Fruit fly (Drosophila melanogaster) whole organism, embryonic: ENCODE results near the gene P58IPK.

ENCODE experiments used
- CG10543 ChIP-seq: fragments of 200-800 bp; sonication (Bioruptor generic); optimal IDR thresholded peaks from 3 replicates; lab custom pipeline; 2017; ENCODE audit warnings: missing biosample characterization, mild to moderate bottlenecking, missing genetic modification characterization, moderate library complexity
- CG11695 ChIP-seq: fragments of 200-800 bp; sonication (Bioruptor generic); IDR thresholded peaks from 3 replicates; pipeline ENCODE4 v1.3.6; 2022; ENCODE audit warnings: missing biosample characterization, missing genetic modification characterization
- CG12219 ChIP-seq: fragments of 200-800 bp; sonication (Bioruptor generic); optimal IDR thresholded peaks from 3 replicates; lab custom pipeline; 2018; ENCODE audit warnings: missing biosample characterization, mild to moderate bottlenecking, missing genetic modification characterization
- CG12299 ChIP-seq: fragments of 200-800 bp; sonication (Bioruptor generic); optimal IDR thresholded peaks from 2 replicates; lab custom pipeline; 2018; ENCODE audit warnings: missing biosample characterization, mild to moderate bottlenecking, missing genetic modification characterization
- CG12391 ChIP-seq: fragments of 200-800 bp; sonication (Bioruptor generic); optimal IDR thresholded peaks from 3 replicates; lab custom pipeline; 2018; ENCODE audit warnings: missing biosample characterization, mild to moderate bottlenecking, missing genetic modification characterization, moderate library complexity
- CG13123 ChIP-seq: fragments of 200-800 bp; sonication (Bioruptor generic); optimal IDR thresholded peaks from 2 replicates; lab custom pipeline; 2016; ENCODE audit warnings: missing biosample characterization, missing genetic modification characterization
- CG1529 ChIP-seq: fragments of 200-800 bp; sonication (Bioruptor generic); optimal IDR thresholded peaks from 3 replicates; lab custom pipeline; 2018; ENCODE audit warnings: missing biosample characterization, missing genetic modification characterization
- CG15479 ChIP-seq: fragments of 200-800 bp; sonication (Bioruptor generic); optimal IDR thresholded peaks from 3 replicates; lab custom pipeline; 2019; ENCODE audit warnings: missing biosample characterization, mild to moderate bottlenecking, missing genetic modification characterization, moderate library complexity
- CG1602 ChIP-seq: fragments of 200-800 bp; sonication (Bioruptor generic); optimal IDR thresholded peaks from 3 replicates; lab custom pipeline; 2016; ENCODE audit warnings: missing biosample characterization, missing genetic modification characterization
- CG17612 ChIP-seq: fragments of 200-800 bp; sonication (Bioruptor generic); IDR thresholded peaks from 2 replicates; pipeline ENCODE4 v1.3.6; 2022; ENCODE audit warnings: missing biosample characterization, missing genetic modification characterization
- CG17802 ChIP-seq: fragments of 200-800 bp; sonication (Bioruptor generic); optimal IDR thresholded peaks from 2 replicates; lab custom pipeline; 2018; ENCODE audit warnings: missing biosample characterization, mild to moderate bottlenecking, missing genetic modification characterization, moderate library complexity
- CG2712 ChIP-seq: fragments of 200-800 bp; optimal IDR thresholded peaks from 3 replicates; lab custom pipeline; 2019; ENCODE audit warnings: missing biosample characterization, mild to moderate bottlenecking, missing genetic modification characterization, moderate library complexity
- CG2875 ChIP-seq: fragments of 200-800 bp; sonication (Bioruptor generic); optimal IDR thresholded peaks from 2 replicates; lab custom pipeline; 2017; ENCODE audit warnings: missing biosample characterization, mild to moderate bottlenecking, missing genetic modification characterization, missing genetic modification reagents
- CG2889 ChIP-seq: fragments of 200-800 bp; sonication (Bioruptor generic); IDR thresholded peaks from 3 replicates; pipeline ENCODE4 v1.3.6; 2022; ENCODE audit warnings: missing biosample characterization, missing genetic modification characterization
- CG33213 ChIP-seq: fragments of 200-800 bp; sonication (Bioruptor generic); optimal IDR thresholded peaks from 3 replicates; lab custom pipeline; 2016; ENCODE audit warnings: missing biosample characterization, missing genetic modification characterization
- CG4360 ChIP-seq: fragments of 200-800 bp; sonication (Bioruptor generic); IDR thresholded peaks from 2 replicates; pipeline ENCODE4 v1.3.6; 2022; ENCODE audit warnings: missing biosample characterization, missing genetic modification characterization
- CG43689 ChIP-seq: fragments of 200-800 bp; sonication (Bioruptor generic); IDR thresholded peaks from 2 replicates; pipeline ENCODE4 v1.3.6; 2022; ENCODE audit warnings: missing biosample characterization, missing genetic modification characterization
- CG4424 ChIP-seq: fragments of 200-800 bp; sonication (Bioruptor generic); optimal IDR thresholded peaks from 3 replicates; lab custom pipeline; 2016; ENCODE audit warnings: missing biosample characterization, missing genetic modification characterization
- CG6689 ChIP-seq: fragments of 200-800 bp; sonication (Bioruptor generic); IDR thresholded peaks from 2 replicates; pipeline ENCODE4 v1.3.6; 2022; ENCODE audit warnings: missing biosample characterization, missing genetic modification characterization
- CG7786 ChIP-seq: fragments of 200-800 bp; sonication (Bioruptor generic); optimal IDR thresholded peaks from 2 replicates; lab custom pipeline; 2016; ENCODE audit warnings: missing biosample characterization, missing genetic modification characterization
- CG8388 ChIP-seq: fragments of 200-800 bp; sonication (Bioruptor generic); optimal IDR thresholded peaks from 2 replicates; lab custom pipeline; 2019; ENCODE audit warnings: missing biosample characterization, mild to moderate bottlenecking, missing genetic modification characterization, moderate library complexity
- Doc3 ChIP-seq: fragments of 200-800 bp; sonication (Bioruptor generic); IDR thresholded peaks from 3 replicates; pipeline ENCODE4 v1.3.6; 2022; ENCODE audit warnings: missing biosample characterization, missing genetic modification characterization; ENCODE audit not compliant: partially characterized antibody
- Eip74EF ChIP-seq, 2 experiments: fragments of 200-800 bp in 1 of 2; fragments of >200 bp in 1 of 2; sonication (Bioruptor generic) in 1 of 2; optimal IDR thresholded peaks; 2 replicates each; lab custom pipeline; 2017 to 2019; ENCODE audit warnings: missing biosample characterization in 2 of 2, missing genetic modification characterization in 2 of 2, mild to moderate bottlenecking in 1 of 2, moderate library complexity in 1 of 2
- Ets97D ChIP-seq: fragments of 200-800 bp; sonication (Bioruptor generic); optimal IDR thresholded peaks from 3 replicates; lab custom pipeline; 2016; ENCODE audit warnings: missing biosample characterization, missing genetic modification characterization
- HHEX ChIP-seq: fragments of 200-800 bp; sonication (Bioruptor generic); optimal IDR thresholded peaks from 3 replicates; lab custom pipeline; 2017; ENCODE audit warnings: missing biosample characterization, mild to moderate bottlenecking, missing genetic modification characterization, missing genetic modification reagents
- Hr3 ChIP-seq: fragments of 200-800 bp; sonication (Bioruptor generic); optimal IDR thresholded peaks from 3 replicates; lab custom pipeline; 2016; ENCODE audit warnings: missing biosample characterization, missing genetic modification characterization
- Nf-YA ChIP-seq: fragments of 200-800 bp; sonication (Bioruptor generic); IDR thresholded peaks from 2 replicates; pipeline ENCODE4 v1.3.6; 2022; ENCODE audit warnings: missing biosample characterization, missing genetic modification characterization
- Optix ChIP-seq: fragments of 200-800 bp; sonication (Bioruptor generic); IDR thresholded peaks from 3 replicates; pipeline ENCODE4 v1.3.6; 2022; ENCODE audit warnings: missing biosample characterization, missing genetic modification characterization
- Scr ChIP-seq: fragments of 200-800 bp; sonication (Bioruptor generic); IDR thresholded peaks from 2 replicates; pipeline ENCODE4 v1.3.6; 2022; ENCODE audit warnings: missing biosample characterization, missing genetic modification characterization; ENCODE audit not compliant: partially characterized antibody
- bsh ChIP-seq, 2 experiments: fragments of 200-800 bp; sonication (Bioruptor generic); optimal IDR thresholded peaks; 2 replicates each; lab custom pipeline; 2017 to 2018; ENCODE audit warnings: mild to moderate bottlenecking in 2 of 2, missing biosample characterization in 2 of 2, missing genetic modification characterization in 2 of 2, moderate library complexity in 1 of 2
- cg ChIP-seq: fragments of 200-800 bp; sonication (Bioruptor generic); optimal IDR thresholded peaks from 3 replicates; lab custom pipeline; 2019; ENCODE audit warnings: missing biosample characterization, mild to moderate bottlenecking, missing genetic modification characterization, moderate library complexity
- dmrt11E ChIP-seq: fragments of 200-800 bp; sonication (Bioruptor generic); optimal IDR thresholded peaks from 3 replicates; lab custom pipeline; 2018; ENCODE audit warnings: missing biosample characterization, mild to moderate bottlenecking, missing genetic modification characterization, moderate library complexity
- fu2 ChIP-seq: fragments of 200-800 bp; sonication (Bioruptor generic); optimal IDR thresholded peaks from 2 replicates; lab custom pipeline; 2016; ENCODE audit warnings: missing biosample characterization, missing genetic modification characterization
- gro ChIP-seq: fragments of 200-800 bp; sonication (Bioruptor generic); optimal IDR thresholded peaks from 2 replicates; lab custom pipeline; 2016; ENCODE audit warnings: missing biosample characterization, missing genetic modification characterization
- hth ChIP-seq: fragments of >200 bp; optimal IDR thresholded peaks from 2 replicates; lab custom pipeline; 2017; ENCODE audit warnings: inconsistent platforms
- insv ChIP-seq, 2 experiments: fragments of 200-800 bp; sonication (Bioruptor generic); optimal IDR thresholded peaks; 3 replicates each; lab custom pipeline; 2016 to 2018; ENCODE audit warnings: missing biosample characterization in 2 of 2, missing genetic modification characterization in 2 of 2
- kni ChIP-seq: fragments of 200-800 bp; sonication (Bioruptor generic); optimal IDR thresholded peaks from 3 replicates; lab custom pipeline; 2017; ENCODE audit warnings: mild to moderate bottlenecking, missing biosample characterization, missing genetic modification reagents, missing genetic modification characterization
- lmd ChIP-seq: fragments of 200-800 bp; sonication (Bioruptor generic); IDR thresholded peaks from 2 replicates; pipeline ENCODE4 v1.3.6; 2022; ENCODE audit warnings: missing biosample characterization, missing genetic modification characterization
- lola ChIP-seq, 3 experiments: fragments of >200 bp in 2 of 3; fragments of 200-800 bp in 1 of 3; sonication (Bioruptor generic) in 1 of 3; optimal IDR thresholded peaks; 2 replicates each; lab custom pipeline; 2017 to 2019; ENCODE audit warnings: missing biosample characterization in 3 of 3, missing genetic modification characterization in 3 of 3, mild to moderate bottlenecking in 1 of 3, moderate library complexity in 1 of 3
- luna ChIP-seq: fragments of 200-800 bp; sonication (Bioruptor generic); optimal IDR thresholded peaks from 2 replicates; lab custom pipeline; 2016; ENCODE audit warnings: missing biosample characterization, missing genetic modification characterization
- nerfin-1 ChIP-seq: fragments of 200-800 bp; sonication (Bioruptor generic); optimal IDR thresholded peaks from 3 replicates; lab custom pipeline; 2019; ENCODE audit warnings: missing biosample characterization, mild to moderate bottlenecking, missing genetic modification characterization, moderate library complexity
- otp ChIP-seq: fragments of 200-800 bp; sonication (Bioruptor generic); IDR thresholded peaks from 3 replicates; pipeline ENCODE4, ENCODE4 v1.3.6; 2022; ENCODE audit warnings: missing biosample characterization, missing genetic modification characterization
- pita ChIP-seq: fragments of 200-800 bp; sonication (Bioruptor generic); optimal IDR thresholded peaks from 2 replicates; lab custom pipeline; 2017; ENCODE audit warnings: missing biosample characterization, mild to moderate bottlenecking, missing genetic modification characterization
- pzg ChIP-seq: fragments of 200-800 bp; sonication (Bioruptor generic); optimal IDR thresholded peaks from 3 replicates; lab custom pipeline; 2018; ENCODE audit warnings: missing biosample characterization, mild to moderate bottlenecking, missing genetic modification characterization, moderate library complexity
- ranshi ChIP-seq: fragments of 200-800 bp; sonication (Bioruptor generic); IDR thresholded peaks from 2 replicates; pipeline ENCODE4 v1.3.6; 2022; ENCODE audit warnings: missing biosample characterization, missing genetic modification characterization
- rib ChIP-seq: fragments of 200-800 bp; sonication (Bioruptor generic); IDR thresholded peaks from 2 replicates; pipeline ENCODE4 v1.3.6; 2022; ENCODE audit warnings: missing biosample characterization, missing genetic modification characterization
- schlank ChIP-seq: fragments of 200-800 bp; sonication (Bioruptor generic); optimal IDR thresholded peaks from 2 replicates; lab custom pipeline; 2018; ENCODE audit warnings: missing biosample characterization, mild to moderate bottlenecking, missing genetic modification characterization
- sens ChIP-seq: fragments of 200-800 bp; sonication (Bioruptor generic); peaks from one replicate; lab custom pipeline; 2016; ENCODE audit warnings: missing biosample characterization, missing genetic modification characterization
- vfl ChIP-seq: fragments of 200-800 bp; sonication (Bioruptor generic); optimal IDR thresholded peaks from 2 replicates; lab custom pipeline; 2016; ENCODE audit warnings: missing biosample characterization, missing genetic modification characterization
- wek ChIP-seq: fragments of 200-800 bp; sonication (Bioruptor generic); optimal IDR thresholded peaks from 3 replicates; lab custom pipeline; 2018; ENCODE audit warnings: missing biosample characterization, mild to moderate bottlenecking, missing genetic modification characterization, moderate library complexity

P58IPK gene

dm6 chr3R:9543495-9544180 lies 43.1 kb upstream of the P58IPK start (continued):
- TF ChIP-seq ranshi (GFP tag; lab: Robert Waterston, UW) (no peak), schlank (tag; lab: Kevin White, UChicago) (no peak), CG12391 (tag; lab: Kevin White, UChicago) (no peak), lmd (GFP tag; lab: Robert Waterston, UW) (no peak), sens (peak; percentile 79), CG10543 (GFP tag; lab: Kevin White, UChicago) (no peak), dmrt11E (tag; lab: Kevin White, UChicago) (no peak), CG12219 (no peak), CG17802 (tag; lab: Kevin White, UChicago) (peak; percentile 35), fu2 (GFP tag; lab: Kevin White, UChicago) (no peak), cg (GFP tag; lab: Kevin White, UChicago) (no peak), insv (GFP tag; optimal IDR thresholded peaks at IDR 0.05; lab: Kevin White, UChicago) (no peak), Doc3 (GFP tag; lab: Robert Waterston, UW) (no peak), CG4360 (GFP tag; lab: Robert Waterston, UW) (no peak), CG17612 (GFP tag; lab: Robert Waterston, UW) (no peak), wek (GFP tag; lab: Kevin White, UChicago) (no peak), Hr3 (GFP tag; lab: Kevin White, UChicago) (no peak), CG2889 (GFP tag; lab: Robert Waterston, UW) (no peak), CG7786 (GFP tag; lab: Kevin White, UChicago) (no peak), CG2712 (tag; lab: Kevin White, UChicago) (no peak), HHEX (GFP tag; lab: Kevin White, UChicago) (peak; percentile 11), Ets97D (GFP tag; lab: Kevin White, UChicago) (peak; percentile 67), vfl (no peak), CG2875 (GFP tag; lab: Kevin White, UChicago) (no peak), CG4424 (no peak), Optix (GFP tag; lab: Robert Waterston, UW) (no peak), CG1602 (GFP tag; lab: Kevin White, UChicago) (no peak), otp (GFP tag; lab: Robert Waterston, UW) (no peak), gro (GFP tag; lab: Kevin White, UChicago) (no peak), Eip74EF (GFP tag; optimal IDR thresholded peaks at IDR 0.05; lab: Kevin White, UChicago) (peak in 1 of 2 experiments; percentile 48), Scr (GFP tag; lab: Robert Waterston, UW) (no peak), luna (GFP tag; lab: Kevin White, UChicago) (no peak), hth (no peak), CG33213 (GFP tag; lab: Kevin White, UChicago) (peak; percentile 40), Nf-YA (GFP tag; lab: Robert Waterston, UW) (no peak), CG15479 (no peak), CG8388 (GFP tag; lab: Kevin White, UChicago) (no peak), nerfin-1 (no peak), lola (GFP tag; optimal IDR thresholded peaks at IDR 0.05; lab: Kevin White, UChicago) (peak in 1 of 3 experiments; percentile 78), CG13123 (GFP tag; lab: Kevin White, UChicago) (no peak), CG1529 (GFP tag; lab: Kevin White, UChicago) (no peak), pita (GFP tag; lab: Kevin White, UChicago) (no peak), CG43689 (no peak), CG6689 (GFP tag; lab: Robert Waterston, UW) (no peak), CG12299 (tag; lab: Kevin White, UChicago) (no peak), CG11695 (GFP tag; lab: Robert Waterston, UW) (0 out of 3 replicates have a peak, but pooled peaks have one; percentile 6), bsh (GFP tag; optimal IDR thresholded peaks at IDR 0.05; lab: Kevin White, UChicago) (no peak), rib (no peak), kni (GFP tag; lab: Kevin White, UChicago) (no peak), pzg (peak; percentile 13)
